Fruit fly (Drosophila melanogaster): ENCODE measurements around the gene SNCF.

Gene SNCF

DNA sequence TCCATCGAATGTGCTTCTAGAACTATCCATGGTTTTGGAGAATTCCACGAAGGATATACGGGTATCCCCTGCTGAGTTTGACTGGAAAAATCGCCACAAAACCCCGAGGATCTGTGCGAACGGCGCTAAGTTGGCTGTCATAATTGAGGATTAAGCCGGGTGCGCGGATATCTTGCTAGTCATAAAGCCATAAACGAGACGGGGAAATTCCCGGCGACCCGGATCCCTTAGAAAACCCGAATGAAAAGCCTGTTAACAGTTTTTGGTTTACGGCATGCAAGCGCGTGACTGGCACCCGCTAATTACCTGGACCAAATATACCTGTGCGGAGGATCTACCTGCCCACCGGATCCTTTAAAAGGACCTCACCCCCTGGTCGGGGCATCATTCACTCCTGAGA lies at the start of gene SNCF:
SNCF (plus strand) TSS at position 382 of the 400 bp plus-strand sequence.
- TF ChIP-seq ttk (optimal IDR thresholded peaks at IDR 0.05), result no peak
- TF ChIP-seq h (optimal IDR thresholded peaks at IDR 0.05), result no peak
- TF ChIP-seq psq (optimal IDR thresholded peaks at IDR 0.05), result no peak
- no peak for TF ChIP-seq Myc (optimal IDR thresholded peaks at IDR 0.05)
- TF ChIP-seq Sin3A (optimal IDR thresholded peaks at IDR 0.05), result no peak
- no peak for TF ChIP-seq insv (optimal IDR thresholded peaks at IDR 0.05)

- no peak for TF ChIP-seq insv (optimal IDR thresholded peaks at IDR 0.05)
- TF ChIP-seq Myc (optimal IDR thresholded peaks at IDR 0.05), result no peak
- no peak for TF ChIP-seq h (optimal IDR thresholded peaks at IDR 0.05)
- TF ChIP-seq psq (optimal IDR thresholded peaks at IDR 0.05), result no peak
- TF ChIP-seq ttk (optimal IDR thresholded peaks at IDR 0.05), result no peak
- TF ChIP-seq Sin3A (optimal IDR thresholded peaks at IDR 0.05), result no peak
These were observed 49.5 kb upstream of the SNCF start, which contains the start of gene CG14113 for dm6 chr3L:13328835-13329234. Gene CG14113 (plus strand): TSS chr3L:13329135.

DNA sequence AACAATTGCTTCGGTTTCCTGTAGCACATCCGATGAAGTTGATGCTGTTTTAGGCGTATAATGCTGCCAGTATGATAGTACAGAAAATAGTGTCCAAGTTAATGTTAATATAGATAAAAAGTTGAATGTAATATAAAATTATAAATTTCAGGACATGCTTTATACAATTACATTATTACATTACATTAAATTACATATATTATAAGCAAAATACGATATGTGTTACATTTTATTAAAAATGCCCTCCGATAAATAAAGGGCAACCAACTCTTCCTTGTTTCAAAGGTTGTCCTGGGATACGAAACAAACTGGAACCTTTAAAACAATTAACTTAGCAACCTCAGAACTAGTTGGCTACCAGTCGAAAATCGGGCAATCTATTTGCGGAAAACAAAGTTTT lies 29.6 kb upstream of the SNCF start, which contains the start of gene CG17687:
CG17687 (plus strand) TSS at position 301 of the 400 bp plus-strand sequence.
- TF ChIP-seq Sin3A (optimal IDR thresholded peaks at IDR 0.05), result no peak
- no peak for TF ChIP-seq Myc (optimal IDR thresholded peaks at IDR 0.05)
- no peak for TF ChIP-seq h (optimal IDR thresholded peaks at IDR 0.05)
- TF ChIP-seq psq (optimal IDR thresholded peaks at IDR 0.05), result no peak
- TF ChIP-seq ttk (optimal IDR thresholded peaks at IDR 0.05), result no peak
- TF ChIP-seq insv (optimal IDR thresholded peaks at IDR 0.05), result no peak

- TF ChIP-seq insv (optimal IDR thresholded peaks at IDR 0.05) (no peak), psq (optimal IDR thresholded peaks at IDR 0.05) (no peak), ttk (optimal IDR thresholded peaks at IDR 0.05) (no peak), Sin3A (optimal IDR thresholded peaks at IDR 0.05) (no peak), Myc (optimal IDR thresholded peaks at IDR 0.05) (no peak), h (optimal IDR thresholded peaks at IDR 0.05) (no peak)
These were observed 22.2 kb upstream of the SNCF start, which contains the start of gene Nplp2 for dm6 chr3L:13356084-13356693. Gene Nplp2 (plus strand): TSS chr3L:13356376.

DNA sequence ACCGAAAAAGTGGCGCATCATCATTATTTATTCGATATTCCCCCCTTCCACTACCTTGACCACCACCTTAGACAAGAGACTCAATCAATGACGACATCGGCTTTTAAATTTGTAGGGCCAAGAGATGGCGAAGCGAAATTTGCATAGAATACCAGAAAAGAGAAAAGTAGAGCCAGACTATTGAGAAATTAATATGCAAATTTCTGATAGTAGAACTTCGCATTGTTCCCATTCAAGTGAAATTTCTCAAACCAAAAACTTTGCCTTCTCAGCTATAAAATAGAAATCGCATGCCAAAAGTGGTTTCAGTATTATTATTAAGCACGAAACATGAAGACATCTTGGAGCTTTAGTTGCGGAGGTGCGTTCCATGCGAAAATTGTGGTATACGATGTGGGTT lies 726 bp upstream of the SNCF start, which contains the start of gene CG14111:
CG14111 (plus strand) TSS at position 301 of the 400 bp plus-strand sequence.
- no peak for TF ChIP-seq ttk (optimal IDR thresholded peaks at IDR 0.05)
- TF ChIP-seq insv (optimal IDR thresholded peaks at IDR 0.05), result no peak
- no peak for TF ChIP-seq psq (optimal IDR thresholded peaks at IDR 0.05)

DNA sequence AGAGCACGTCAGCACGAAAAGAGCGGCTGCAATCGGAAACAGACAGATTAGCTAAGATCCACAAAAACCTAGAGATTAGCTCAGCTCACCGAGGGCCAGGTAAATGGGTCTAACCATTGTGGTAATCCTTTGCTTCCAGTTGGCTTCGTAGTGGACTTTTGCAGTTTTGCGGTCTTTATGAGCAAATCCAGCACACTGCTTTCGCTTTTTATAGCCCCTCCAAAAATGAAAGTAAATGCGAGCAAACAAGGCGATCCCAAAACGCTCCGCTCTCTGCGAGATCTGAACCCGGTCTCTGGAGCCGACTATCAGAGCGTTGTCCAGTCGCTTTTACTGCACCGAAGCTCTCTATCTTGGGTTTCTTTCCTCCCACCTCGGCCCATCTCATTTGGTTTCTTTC lies 2.8 kb downstream of the SNCF start, which contains the start of gene CG14107:
CG14107 (minus strand) TSS at position 187 of the 400 bp plus-strand sequence.
- no peak for TF ChIP-seq insv (optimal IDR thresholded peaks at IDR 0.05)
- no peak for TF ChIP-seq h (optimal IDR thresholded peaks at IDR 0.05)
- no peak for TF ChIP-seq ttk (optimal IDR thresholded peaks at IDR 0.05)
- no peak for TF ChIP-seq psq (optimal IDR thresholded peaks at IDR 0.05)
- TF ChIP-seq Sin3A (optimal IDR thresholded peaks at IDR 0.05), result no peak
- TF ChIP-seq Myc (optimal IDR thresholded peaks at IDR 0.05), result no peak

DNA sequence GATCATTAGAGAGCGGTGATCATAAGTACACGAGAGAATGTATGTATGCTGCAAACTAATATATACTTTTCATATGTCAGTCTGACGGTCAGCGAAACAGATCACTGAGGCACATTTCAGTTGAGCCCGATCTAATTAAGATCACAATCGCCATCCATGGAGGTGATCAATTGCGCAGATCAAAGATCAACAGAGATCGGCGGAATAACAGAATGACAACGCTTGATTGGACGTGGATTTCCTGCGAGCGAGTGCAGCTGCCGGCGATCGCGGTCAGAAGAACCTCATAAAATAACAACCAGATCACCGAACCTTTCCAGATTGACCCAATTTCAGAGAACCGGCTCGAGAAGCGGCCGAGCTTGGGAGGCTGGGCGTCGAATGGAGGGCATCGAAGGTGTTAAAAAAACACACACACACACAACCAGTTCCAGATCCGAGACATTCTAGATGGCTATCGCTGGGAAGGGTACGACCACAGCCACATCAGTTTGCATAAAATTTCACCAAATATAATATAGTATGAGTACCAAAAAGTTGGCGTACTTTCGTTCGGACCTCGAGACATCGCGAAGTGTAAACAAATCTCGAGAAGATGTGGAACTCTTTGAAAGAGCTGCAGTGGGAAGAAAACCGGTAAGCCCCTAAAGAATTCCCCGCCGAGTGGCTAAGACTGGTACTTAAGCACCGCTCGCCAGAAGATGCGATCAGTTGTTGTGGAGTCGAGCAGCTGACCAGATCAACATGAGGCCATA lies 3.9 kb downstream of the SNCF start, which contains the start of gene ImpL1:
ImpL1 (plus strand) TSS at position 705 of the 755 bp plus-strand sequence.
- no peak for TF ChIP-seq insv (optimal IDR thresholded peaks at IDR 0.05)
- no peak for TF ChIP-seq ttk (optimal IDR thresholded peaks at IDR 0.05)
- TF ChIP-seq psq (optimal IDR thresholded peaks at IDR 0.05), result no peak
- no peak for TF ChIP-seq Sin3A (optimal IDR thresholded peaks at IDR 0.05)
- TF ChIP-seq h (optimal IDR thresholded peaks at IDR 0.05), result no peak
- TF ChIP-seq Myc (optimal IDR thresholded peaks at IDR 0.05), result no peak

- TF ChIP-seq ttk (optimal IDR thresholded peaks at IDR 0.05) (no peak), psq (optimal IDR thresholded peaks at IDR 0.05) (no peak)
These were observed 6.1 kb downstream of the SNCF start, which contains the start of gene CG14110 for dm6 chr3L:13384489-13384888. Gene CG14110 (plus strand): TSS chr3L:13384789.

DNA sequence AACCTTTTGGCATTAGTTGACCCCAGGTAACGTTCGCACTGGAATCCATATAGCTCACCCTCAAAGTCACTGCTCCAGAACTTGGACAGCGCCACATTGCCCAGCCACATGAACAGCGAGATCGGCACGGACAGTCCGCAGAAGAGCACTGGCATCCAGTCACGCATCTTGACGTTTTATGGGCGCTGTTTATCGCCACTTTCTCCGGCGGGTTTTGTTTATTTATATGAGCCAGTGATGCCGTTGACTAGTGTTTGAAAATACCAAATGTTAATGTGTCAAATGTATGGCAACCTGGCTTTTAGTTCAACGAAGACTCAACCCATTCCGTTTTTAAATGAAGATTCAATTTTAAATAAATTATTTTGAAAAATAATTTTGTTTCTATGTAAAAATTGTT lies 9.2 kb downstream of the SNCF start, which contains the start of gene CG10171:
CG10171 (minus strand) TSS at position 300 of the 400 bp plus-strand sequence.
- no peak for TF ChIP-seq ttk (optimal IDR thresholded peaks at IDR 0.05)
- no peak for TF ChIP-seq Myc (optimal IDR thresholded peaks at IDR 0.05)

DNA sequence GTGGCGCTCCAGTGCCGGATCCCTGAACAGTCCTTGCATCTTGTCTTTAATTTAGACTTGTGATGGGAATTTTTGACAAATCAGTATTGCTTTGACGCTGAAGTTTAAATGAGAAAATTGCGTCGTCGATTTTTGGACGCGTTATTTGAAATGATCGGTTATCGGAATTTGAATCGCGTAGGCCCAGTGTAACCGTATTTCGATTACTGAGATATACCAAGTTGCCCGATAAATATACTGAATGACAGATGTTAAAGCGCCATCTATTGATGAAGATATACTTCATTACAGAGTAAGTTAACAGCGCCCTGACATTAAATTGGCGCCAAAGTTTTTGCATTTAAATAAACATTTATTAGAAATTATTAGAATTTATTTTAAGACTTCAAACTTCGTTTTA lies 11.5 kb downstream of the SNCF start, which contains the start of gene Poc1:
Poc1 (minus strand) TSS at position 173 of the 400 bp plus-strand sequence.
- no peak for TF ChIP-seq ttk (optimal IDR thresholded peaks at IDR 0.05)
- TF ChIP-seq Myc (optimal IDR thresholded peaks at IDR 0.05), result no peak
- no peak for TF ChIP-seq insv (optimal IDR thresholded peaks at IDR 0.05)
- TF ChIP-seq psq (optimal IDR thresholded peaks at IDR 0.05), result no peak
- TF ChIP-seq Sin3A (optimal IDR thresholded peaks at IDR 0.05), result no peak
- no peak for TF ChIP-seq h (optimal IDR thresholded peaks at IDR 0.05)

- no peak for TF ChIP-seq Myc (optimal IDR thresholded peaks at IDR 0.05)
- TF ChIP-seq h (optimal IDR thresholded peaks at IDR 0.05), result no peak
- no peak for TF ChIP-seq insv (optimal IDR thresholded peaks at IDR 0.05)
- TF ChIP-seq Sin3A (optimal IDR thresholded peaks at IDR 0.05), result no peak
These were observed 15.2 kb downstream of the SNCF start for dm6 chr3L:13393538-13393937.

DNA sequence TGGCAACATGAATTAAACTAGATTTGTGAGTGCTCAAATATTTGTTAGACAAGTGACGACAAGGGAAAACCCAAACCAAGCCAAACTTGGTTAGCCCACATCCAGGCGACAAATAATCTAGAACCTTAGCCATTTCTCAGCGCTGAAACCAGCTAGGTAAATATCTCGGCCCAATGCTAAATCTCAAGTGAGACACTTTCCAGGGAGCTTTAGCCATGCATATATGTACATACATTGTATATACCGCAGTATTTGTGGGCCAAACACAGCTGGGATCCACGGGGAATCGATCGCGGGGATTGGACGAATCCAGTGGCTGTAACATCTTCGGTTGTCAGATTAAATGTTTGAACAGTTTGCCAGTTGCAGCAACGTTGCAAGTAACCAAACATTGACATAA lies 19.3 kb downstream of the SNCF start:
- TF ChIP-seq insv (optimal IDR thresholded peaks at IDR 0.05) (no peak), Myc (optimal IDR thresholded peaks at IDR 0.05) (no peak), ttk (optimal IDR thresholded peaks at IDR 0.05) (no peak)
